Fruit fly (Drosophila melanogaster): Measurements from ENCODE around the gene Lcp65Ab2.
A peak's percentile ranks its signal among the peaks of the same experiment; 100 is the strongest.

Lcp65Ab2 gene

dm6 chr3L:6124616-6125408 is 21.7 kb upstream of the Lcp65Ab2 start:
- TF ChIP-seq sv (GFP tag; optimal IDR thresholded peaks at IDR 0.05) (peak; percentile 4), HLH106 (tag; optimal IDR thresholded peaks at IDR 0.05) (peak; percentile 50), jim (GFP tag; optimal IDR thresholded peaks at IDR 0.05) (no peak), Abd-B (GFP tag; optimal IDR thresholded peaks at IDR 0.05) (no peak), CG9705 (GFP tag; optimal IDR thresholded peaks at IDR 0.05) (peak; percentile 32), rgr (GFP tag; optimal IDR thresholded peaks at IDR 0.05) (peak; percentile 33), Vsx2 (GFP tag; optimal IDR thresholded peaks at IDR 0.05; ENCODE audit: partially characterized antibody) (no peak), Hr78 (GFP tag; optimal IDR thresholded peaks at IDR 0.05) (no peak), Myc (optimal IDR thresholded peaks at IDR 0.05) (peak; percentile 86), CrebA (GFP tag; optimal IDR thresholded peaks at IDR 0.05; ENCODE audit: borderline replicate concordance) (no peak), Jra (GFP tag; optimal IDR thresholded peaks at IDR 0.05) (no peak), br (GFP tag; optimal IDR thresholded peaks at IDR 0.05) (no peak), Hnf4 (GFP tag; optimal IDR thresholded peaks at IDR 0.05) (no peak), dsf (GFP tag; optimal IDR thresholded peaks at IDR 0.05; ENCODE audit: borderline replicate concordance) (no peak), foxo (GFP tag; optimal IDR thresholded peaks at IDR 0.05) (no peak), OdsH (GFP tag; optimal IDR thresholded peaks at IDR 0.05) (no peak), Mio (GFP tag; optimal IDR thresholded peaks at IDR 0.05) (no peak), dl (GFP tag; optimal IDR thresholded peaks at IDR 0.05; ENCODE audit: insufficient read depth in 1 of 2, partially characterized antibody in 2 of 2) (no peak), sage (GFP tag; optimal IDR thresholded peaks at IDR 0.05) (no peak), pan (optimal IDR thresholded peaks at IDR 0.05) (no peak), psq (GFP tag; optimal IDR thresholded peaks at IDR 0.05) (no peak), woc (GFP tag; optimal IDR thresholded peaks at IDR 0.05) (no peak), Hr83 (GFP tag; optimal IDR thresholded peaks at IDR 0.05; ENCODE audit: poor library complexity, severe bottlenecking) (no peak), fru (GFP tag; optimal IDR thresholded peaks at IDR 0.05) (peak; percentile 20), usp (GFP tag; optimal IDR thresholded peaks at IDR 0.05) (no peak), h (GFP tag; optimal IDR thresholded peaks at IDR 0.05) (no peak), dmrt93B (GFP tag; optimal IDR thresholded peaks at IDR 0.05) (peak; percentile 17), N (GFP tag; optimal IDR thresholded peaks at IDR 0.05) (no peak), CG32264 (GFP tag; optimal IDR thresholded peaks at IDR 0.05) (no peak), lola (GFP tag; optimal IDR thresholded peaks at IDR 0.05) (no peak), brk (GFP tag; optimal IDR thresholded peaks at IDR 0.05) (no peak), ey (GFP tag; optimal IDR thresholded peaks at IDR 0.05) (no peak), Rel (GFP tag; optimal IDR thresholded peaks at IDR 0.05) (no peak), Rel (tag; optimal IDR thresholded peaks at IDR 0.05) (no peak), Dif (GFP tag; optimal IDR thresholded peaks at IDR 0.05; ENCODE audit: partially characterized antibody) (no peak), GATAd (GFP tag; optimal IDR thresholded peaks at IDR 0.05) (no peak)

dm6 chr3L:6125409-6125689 is 21.1 kb upstream of the Lcp65Ab2 start:
- TF ChIP-seq woc (GFP tag; optimal IDR thresholded peaks at IDR 0.05), result no peak
- TF ChIP-seq rgr (GFP tag; optimal IDR thresholded peaks at IDR 0.05), result no peak
- no peak for TF ChIP-seq Myc (optimal IDR thresholded peaks at IDR 0.05)

dm6 chr3L:6129591-6129990 is 16.9 kb upstream of the Lcp65Ab2 start:
- no peak for TF ChIP-seq Hr83 (GFP tag; optimal IDR thresholded peaks at IDR 0.05; ENCODE audit: poor library complexity, severe bottlenecking)
- no peak for TF ChIP-seq usp (GFP tag; optimal IDR thresholded peaks at IDR 0.05)
- TF ChIP-seq Myc (optimal IDR thresholded peaks at IDR 0.05), result peak; percentile 74
- peak; percentile 76 for TF ChIP-seq Vsx2 (GFP tag; optimal IDR thresholded peaks at IDR 0.05; ENCODE audit: partially characterized antibody)
- no peak for TF ChIP-seq HLH106 (tag; optimal IDR thresholded peaks at IDR 0.05)
- TF ChIP-seq CrebA (GFP tag; optimal IDR thresholded peaks at IDR 0.05; ENCODE audit: borderline replicate concordance), result no peak

dm6 chr3L:6130944-6131343 is 15.5 kb upstream of the Lcp65Ab2 start, which contains the start of gene Lcp65Ag3:
Gene Lcp65Ag3 (minus strand): TSS chr3L:6130989.
- no peak for TF ChIP-seq woc (GFP tag; optimal IDR thresholded peaks at IDR 0.05)
- no peak for TF ChIP-seq CG9705 (GFP tag; optimal IDR thresholded peaks at IDR 0.05)
- TF ChIP-seq Hr78 (GFP tag; optimal IDR thresholded peaks at IDR 0.05), result no peak
- TF ChIP-seq rgr (GFP tag; optimal IDR thresholded peaks at IDR 0.05), result no peak
- no peak for TF ChIP-seq br (GFP tag; optimal IDR thresholded peaks at IDR 0.05)
- TF ChIP-seq Dfd (GFP tag; optimal IDR thresholded peaks at IDR 0.05), result no peak
- no peak for TF ChIP-seq Rel (GFP tag; optimal IDR thresholded peaks at IDR 0.05)
- TF ChIP-seq Rel (tag; optimal IDR thresholded peaks at IDR 0.05), result no peak
- TF ChIP-seq CrebA (GFP tag; optimal IDR thresholded peaks at IDR 0.05; ENCODE audit: borderline replicate concordance), result no peak
- TF ChIP-seq Abd-B (GFP tag; optimal IDR thresholded peaks at IDR 0.05), result no peak
- TF ChIP-seq Dif (GFP tag; optimal IDR thresholded peaks at IDR 0.05; ENCODE audit: partially characterized antibody), result no peak
- no peak for TF ChIP-seq fru (GFP tag; optimal IDR thresholded peaks at IDR 0.05)
- no peak for TF ChIP-seq pan (optimal IDR thresholded peaks at IDR 0.05)
- TF ChIP-seq dl (GFP tag; optimal IDR thresholded peaks at IDR 0.05; ENCODE audit: insufficient read depth in 1 of 2, partially characterized antibody in 2 of 2), result no peak
- no peak for TF ChIP-seq usp (GFP tag; optimal IDR thresholded peaks at IDR 0.05)
